Worm (Caenorhabditis elegans) whole organism, late embryonic: Measurements from ENCODE around the gene F43C11.6.

Source experiments
- F13H6.1 ChIP-seq: sonication (generic microtip); optimal IDR thresholded peaks from 2 replicates; lab custom pipeline; 2016; ENCODE audit warnings: missing genetic modification characterization, missing compliant biosample characterization
- ama-1 ChIP-seq: fragments of 150-350 bp; optimal IDR thresholded peaks from 2 replicates; lab custom pipeline; 2014
- ceh-14 ChIP-seq: sonication (generic microtip); optimal IDR thresholded peaks from 2 replicates; lab custom pipeline; 2016; ENCODE audit warnings: missing genotype, missing genetic modification characterization, missing compliant biosample characterization
- ceh-19 ChIP-seq: fragments of 200-800 bp; sonication (Bioruptor generic); optimal IDR thresholded peaks from 2 replicates; lab custom pipeline; 2018; ENCODE audit warnings: mild to moderate bottlenecking, missing genetic modification characterization, missing compliant biosample characterization
- ceh-2 ChIP-seq: sonication (generic microtip); optimal IDR thresholded peaks from 2 replicates; lab custom pipeline; 2016; ENCODE audit warnings: missing genotype, missing genetic modification characterization, missing compliant biosample characterization
- ceh-22 ChIP-seq: sonication (generic microtip); optimal IDR thresholded peaks from 2 replicates; lab custom pipeline; 2017; ENCODE audit warnings: missing biosample characterization, missing genetic modification characterization
- ceh-24 ChIP-seq: sonication (generic microtip); optimal IDR thresholded peaks from 2 replicates; lab custom pipeline; 2016; ENCODE audit warnings: mild to moderate bottlenecking, missing genetic modification characterization, missing compliant biosample characterization
- ceh-31 ChIP-seq: sonication (generic microtip); optimal IDR thresholded peaks from 2 replicates; lab custom pipeline; 2016; ENCODE audit warnings: missing genetic modification characterization, missing compliant biosample characterization
- ceh-34 ChIP-seq: sonication (generic microtip); optimal IDR thresholded peaks from 2 replicates; lab custom pipeline; 2016; ENCODE audit warnings: mild to moderate bottlenecking, missing genetic modification characterization, missing compliant biosample characterization
- ceh-48 ChIP-seq: sonication (generic microtip); optimal IDR thresholded peaks from 2 replicates; lab custom pipeline; 2016; ENCODE audit warnings: missing genetic modification characterization, inconsistent platforms, missing compliant biosample characterization
- ceh-6 ChIP-seq: fragments of 200-800 bp; sonication (Bioruptor generic); optimal IDR thresholded peaks from 2 replicates; lab custom pipeline; 2018; ENCODE audit warnings: mild to moderate bottlenecking, missing genetic modification characterization, missing compliant biosample characterization
- ceh-9 ChIP-seq: sonication (generic microtip); optimal IDR thresholded peaks from 2 replicates; lab custom pipeline; 2016; ENCODE audit warnings: mild to moderate bottlenecking, missing genetic modification characterization, inconsistent platforms, missing compliant biosample characterization
- che-1 ChIP-seq: sonication (generic microtip); optimal IDR thresholded peaks from 2 replicates; lab custom pipeline; 2016; ENCODE audit warnings: mild to moderate bottlenecking, missing genetic modification characterization, missing compliant biosample characterization
- dmd-4 ChIP-seq: sonication (generic microtip); optimal IDR thresholded peaks from 2 replicates; lab custom pipeline; 2016; ENCODE audit warnings: borderline replicate concordance, missing genetic modification characterization, missing compliant biosample characterization
- elt-2 ChIP-seq: sonication (generic microtip); optimal IDR thresholded peaks from 2 replicates; lab custom pipeline; 2016; ENCODE audit warnings: missing genetic modification reagents, missing genetic modification characterization, missing compliant biosample characterization
- elt-4 ChIP-seq: sonication (generic microtip); optimal IDR thresholded peaks from 2 replicates; lab custom pipeline; 2016; ENCODE audit warnings: missing genetic modification characterization, missing compliant biosample characterization
- eyg-1 ChIP-seq: sonication (generic microtip); optimal IDR thresholded peaks from 2 replicates; lab custom pipeline; 2016; ENCODE audit warnings: missing genotype, missing genetic modification characterization, missing compliant biosample characterization
- fkh-10 ChIP-seq: fragments of 150-350 bp; optimal IDR thresholded peaks from 2 replicates; lab custom pipeline; 2014; ENCODE audit warnings: missing biosample characterization, missing genetic modification reagents, missing genetic modification characterization
- hlh-13 ChIP-seq: fragments of 200-800 bp; sonication (Bioruptor generic); optimal IDR thresholded peaks from 2 replicates; lab custom pipeline; 2018; ENCODE audit warnings: mild to moderate bottlenecking, missing genetic modification characterization, missing compliant biosample characterization
- hlh-30 ChIP-seq: sonication (generic microtip); optimal IDR thresholded peaks from 2 replicates; lab custom pipeline; 2017; ENCODE audit warnings: antibody characterized with exemption, missing genetic modification characterization, missing compliant biosample characterization; ENCODE audit not compliant: insufficient read depth
- hlh-6 ChIP-seq: sonication (generic microtip); optimal IDR thresholded peaks from 2 replicates; lab custom pipeline; 2016; ENCODE audit warnings: missing genotype, missing genetic modification characterization, missing compliant biosample characterization
- hlh-8 ChIP-seq: sonication (generic microtip); optimal IDR thresholded peaks from 2 replicates; lab custom pipeline; 2016; ENCODE audit warnings: missing genotype, missing genetic modification characterization, missing compliant biosample characterization
- lin-11 ChIP-seq: fragments of 200-800 bp; sonication (Bioruptor generic); optimal IDR thresholded peaks from 2 replicates; lab custom pipeline; 2018; ENCODE audit warnings: mild to moderate bottlenecking, missing genetic modification characterization, missing compliant biosample characterization
- mec-3 ChIP-seq: sonication (generic microtip); optimal IDR thresholded peaks from 2 replicates; lab custom pipeline; 2016; ENCODE audit warnings: borderline replicate concordance, missing genetic modification characterization, missing compliant biosample characterization
- nfya-1 ChIP-seq: sonication (generic microtip); optimal IDR thresholded peaks from 2 replicates; lab custom pipeline; 2017; ENCODE audit warnings: missing genetic modification characterization, mild to moderate bottlenecking, missing compliant biosample characterization, antibody characterized with exemption, moderate library complexity
- odd-2 ChIP-seq: sonication (generic microtip); optimal IDR thresholded peaks from 2 replicates; lab custom pipeline; 2017; ENCODE audit warnings: antibody characterized with exemption, mild to moderate bottlenecking, missing genetic modification characterization, missing compliant biosample characterization
- pat-9 ChIP-seq: fragments of 200-800 bp; sonication (Bioruptor generic); optimal IDR thresholded peaks from 2 replicates; lab custom pipeline; 2018; ENCODE audit warnings: mild to moderate bottlenecking, missing genetic modification characterization, moderate library complexity, missing compliant biosample characterization
- pax-1 ChIP-seq: fragments of 150-350 bp; optimal IDR thresholded peaks from 2 replicates; lab custom pipeline; 2014; ENCODE audit warnings: missing biosample characterization, missing genetic modification characterization
- pros-1 ChIP-seq: fragments of 150-350 bp; optimal IDR thresholded peaks from 2 replicates; lab custom pipeline; 2014; ENCODE audit warnings: missing biosample characterization, missing genetic modification reagents, missing genetic modification characterization
- sox-2 ChIP-seq: fragments of 200-800 bp; sonication (Bioruptor generic); IDR thresholded peaks from 2 replicates; pipeline ENCODE4 v1.3.6; 2022; ENCODE audit warnings: missing genetic modification reagents, missing genetic modification characterization, missing compliant biosample characterization
- syd-9 ChIP-seq: sonication (generic microtip); optimal IDR thresholded peaks from 2 replicates; lab custom pipeline; 2016; ENCODE audit warnings: mild to moderate bottlenecking, missing genetic modification characterization, moderate library complexity, missing compliant biosample characterization
- ttx-3 ChIP-seq: sonication (generic microtip); optimal IDR thresholded peaks from 2 replicates; lab custom pipeline; 2016; ENCODE audit warnings: missing genetic modification reagents, missing genetic modification characterization, missing compliant biosample characterization
- unc-42 ChIP-seq: sonication (generic microtip); optimal IDR thresholded peaks from 2 replicates; lab custom pipeline; 2016; ENCODE audit warnings: missing genotype, missing genetic modification characterization, missing compliant biosample characterization
- unc-55 ChIP-seq: sonication (generic microtip); optimal IDR thresholded peaks from 2 replicates; lab custom pipeline; 2017; ENCODE audit warnings: missing biosample characterization, missing genetic modification reagents, missing genetic modification characterization
- zip-5 ChIP-seq: sonication (generic microtip); optimal IDR thresholded peaks from 2 replicates; lab custom pipeline; 2016; ENCODE audit warnings: missing genetic modification characterization, missing compliant biosample characterization
- ztf-16 ChIP-seq: sonication (generic microtip); optimal IDR thresholded peaks from 2 replicates; lab custom pipeline; 2017; ENCODE audit warnings: missing genetic modification characterization, missing compliant biosample characterization

The F43C11.6 gene

DNA sequence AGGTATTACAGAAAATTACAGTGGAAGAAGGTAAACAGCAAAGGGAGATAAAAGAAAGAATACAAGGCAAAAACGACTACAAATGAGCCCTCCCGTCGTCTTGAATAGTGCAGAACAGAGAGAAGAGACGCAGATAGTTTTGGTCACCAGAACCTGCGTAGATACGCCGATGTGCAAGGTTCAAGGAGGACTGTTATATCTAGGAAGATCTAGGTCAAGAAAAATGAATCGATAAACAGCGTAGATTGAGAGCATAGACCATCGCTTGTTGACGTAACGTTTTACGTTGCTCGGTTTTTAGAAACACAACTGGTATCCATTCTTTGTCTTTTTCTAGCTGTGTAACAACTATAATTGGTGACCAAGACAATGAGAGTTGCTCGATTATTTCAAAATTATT lies 41.4 kb upstream of the F43C11.6 start, which contains the start of gene B0281.5:
TSS of gene B0281.5 (minus strand) at position 101 of the 400 bp plus-strand sequence.
- no peak for TF ChIP-seq elt-4 (tag; lab: Kevin White, UChicago)
- TF ChIP-seq F13H6.1 (tag; lab: Kevin White, UChicago), result no peak
- TF ChIP-seq sox-2, result no peak
- TF ChIP-seq ceh-22 (tag; lab: Kevin White, UChicago), result no peak
- no peak for TF ChIP-seq eyg-1 (tag; lab: Kevin White, UChicago)
- no peak for TF ChIP-seq hlh-13 (GFP tag; lab: Kevin White, UChicago)
- no peak for TF ChIP-seq ceh-6 (GFP tag; lab: Kevin White, UChicago)
- TF ChIP-seq ceh-14 (tag; lab: Kevin White, UChicago), result no peak
- no peak for TF ChIP-seq fkh-10 (GFP tag; lab: Kevin White, UChicago)
- no peak for TF ChIP-seq ceh-9 (tag; lab: Kevin White, UChicago)
- TF ChIP-seq unc-55, result no peak

DNA sequence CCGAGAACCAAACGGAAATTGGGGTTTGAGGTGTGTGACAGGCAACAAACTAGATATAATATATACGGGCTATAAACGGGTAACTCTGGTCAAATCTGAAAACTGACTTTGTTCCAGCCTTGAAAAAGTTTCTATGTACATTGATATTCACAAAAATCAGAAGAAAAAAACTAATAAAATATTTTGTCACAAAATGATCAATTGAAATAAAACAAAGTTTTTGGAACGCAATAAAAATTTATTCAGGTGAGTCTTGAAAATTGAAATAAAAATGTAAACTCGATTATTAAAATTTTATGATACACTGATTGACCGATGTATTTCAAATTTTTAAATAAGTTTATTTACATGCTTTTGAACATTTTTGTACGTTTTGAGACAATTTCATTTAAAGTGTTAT lies 39.9 kb upstream of the F43C11.6 start, which contains the start of gene B0281.6:
TSS of gene B0281.6 (minus strand) at position 101 of the 400 bp plus-strand sequence.
- no peak for TF ChIP-seq ceh-31 (tag; lab: Kevin White, UChicago)
- TF ChIP-seq ttx-3 (tag; lab: Kevin White, UChicago), result no peak
- TF ChIP-seq hlh-30 (tag; lab: Kevin White, UChicago), result no peak
- no peak for TF ChIP-seq ama-1 (lab: Kevin White, UChicago)
- TF ChIP-seq ceh-48 (tag; lab: Kevin White, UChicago), result no peak
- TF ChIP-seq ceh-24 (tag; lab: Kevin White, UChicago), result no peak
- TF ChIP-seq odd-2, result no peak
- no peak for TF ChIP-seq ceh-14 (tag; lab: Kevin White, UChicago)
- no peak for TF ChIP-seq che-1 (tag; lab: Kevin White, UChicago)
- no peak for TF ChIP-seq lin-11
- TF ChIP-seq hlh-8 (tag; lab: Kevin White, UChicago), result no peak
- no peak for TF ChIP-seq dmd-4 (tag; lab: Kevin White, UChicago)

DNA sequence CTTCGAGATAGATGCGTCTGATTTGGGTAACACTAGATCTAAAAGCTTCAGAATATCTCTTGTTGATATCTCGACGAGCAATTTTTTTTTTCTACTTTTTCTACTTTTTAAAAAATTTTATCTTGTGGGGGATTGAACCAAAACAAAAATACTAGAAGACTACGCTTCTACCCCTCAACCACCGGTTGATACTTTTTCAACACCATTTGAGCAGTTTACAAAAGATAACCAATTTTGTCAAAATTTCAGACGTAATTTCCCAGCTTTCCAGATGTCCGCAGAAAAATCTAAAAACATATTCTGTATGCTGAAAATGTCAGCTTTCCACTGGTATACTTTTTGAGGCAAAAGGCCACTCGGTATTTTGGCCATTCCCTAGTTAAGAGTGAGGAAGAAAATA lies 37.7 kb upstream of the F43C11.6 start:
- TF ChIP-seq ceh-19 (no peak), fkh-10 (GFP tag; lab: Kevin White, UChicago) (no peak), nfya-1 (tag; lab: Kevin White, UChicago) (no peak), unc-42 (tag; lab: Kevin White, UChicago) (no peak), che-1 (tag; lab: Kevin White, UChicago) (no peak), mec-3 (no peak), lin-11 (no peak)

DNA sequence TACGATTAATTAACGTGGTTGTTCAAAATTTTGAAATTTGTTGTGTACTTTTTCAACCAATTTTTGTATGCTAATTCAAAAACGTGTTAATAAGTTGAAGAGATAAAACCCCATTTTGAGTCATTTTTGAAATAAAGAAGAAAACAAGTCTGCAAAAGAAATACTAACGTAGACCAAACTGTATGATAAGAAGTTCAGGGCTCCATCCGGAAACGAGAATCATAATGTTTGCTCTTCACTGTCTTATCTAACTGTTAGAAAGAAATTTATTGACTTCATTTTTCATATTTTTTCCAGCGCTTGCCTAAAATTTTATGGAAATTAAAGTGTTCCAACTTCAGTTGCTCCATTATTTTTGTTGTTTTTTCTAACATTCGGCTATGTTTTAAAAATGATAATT lies 36.7 kb upstream of the F43C11.6 start:
- TF ChIP-seq elt-2 (tag; lab: Kevin White, UChicago) (no peak), hlh-6 (tag; lab: Kevin White, UChicago) (no peak), pax-1 (tag; lab: Kevin White, UChicago) (no peak), ceh-2 (tag; lab: Kevin White, UChicago) (no peak), pat-9 (no peak), ceh-34 (no peak), ceh-48 (tag; lab: Kevin White, UChicago) (no peak), syd-9 (tag; lab: Kevin White, UChicago) (no peak)
- TF ChIP-seq, all 69 proteins: peak for 0

DNA sequence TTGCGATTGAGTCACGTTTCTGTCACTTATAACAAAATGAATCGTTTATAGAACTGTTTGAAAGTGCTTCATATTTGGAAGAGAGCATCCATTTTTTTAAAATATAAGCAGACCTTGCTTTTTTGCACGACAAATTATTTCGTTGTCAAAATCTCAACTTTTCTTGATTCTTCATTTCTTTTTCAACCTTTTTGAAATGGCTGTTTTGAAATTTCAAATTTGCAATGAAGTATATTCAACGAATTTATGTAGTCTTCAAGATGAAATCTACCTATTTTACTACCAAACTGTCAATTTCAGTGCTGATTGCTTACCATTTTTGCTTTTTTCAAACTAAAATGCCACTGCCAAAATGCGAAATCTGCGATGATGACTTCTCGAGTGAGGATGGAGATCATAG lies 35.5 kb upstream of the F43C11.6 start, which contains the start of gene B0281.3:
TSS of gene B0281.3 (plus strand) at position 301 of the 400 bp plus-strand sequence.
- TF ChIP-seq pros-1 (tag; lab: Kevin White, UChicago), result no peak
- TF ChIP-seq ztf-16, result no peak
- no peak for TF ChIP-seq eyg-1 (tag; lab: Kevin White, UChicago)
- TF ChIP-seq zip-5 (tag; lab: Kevin White, UChicago), result no peak
